Fruit fly (Drosophila melanogaster): ENCODE results near the gene CG32061.

dm6 chr3L:10507971-10508370, 44.4 kb downstream of the CG32061 start:
- TF ChIP-seq ttk (optimal IDR thresholded peaks at IDR 0.05) (no peak), h (optimal IDR thresholded peaks at IDR 0.05) (no peak), psq (optimal IDR thresholded peaks at IDR 0.05) (no peak)

All from Kc167 (cell line).